Worm (Caenorhabditis elegans): ENCODE results near the gene F01G10.6.

F01G10.6 gene

ce11 chrIV:10216704-10217296, 10.6 kb downstream of the F01G10.6 start:
- no peak for TF ChIP-seq him-1 (tag; optimal IDR thresholded peaks at IDR 0.05)
- no peak for TF ChIP-seq W03F9.2 (tag; optimal IDR thresholded peaks at IDR 0.05)
- TF ChIP-seq dao-5 (tag; optimal IDR thresholded peaks at IDR 0.05) = no peak

ce11 chrIV:10216078-10216477, 11.4 kb downstream of the F01G10.6 start, which contains the start of gene col-124:
TSS of gene col-124 (plus strand) at chrIV:10216451.
- no peak for TF ChIP-seq dao-5 (tag; optimal IDR thresholded peaks at IDR 0.05)
- no peak for TF ChIP-seq him-1 (tag; optimal IDR thresholded peaks at IDR 0.05)

ce11 chrIV:10215393-10215792, 12.0 kb downstream of the F01G10.6 start:
- TF ChIP-seq dao-5 (tag; optimal IDR thresholded peaks at IDR 0.05) (no peak), W03F9.2 (tag; optimal IDR thresholded peaks at IDR 0.05) (no peak), him-1 (tag; optimal IDR thresholded peaks at IDR 0.05) (no peak)

- TF ChIP-seq him-1 (tag; optimal IDR thresholded peaks at IDR 0.05) (no peak), dao-5 (tag; optimal IDR thresholded peaks at IDR 0.05) (no peak), W03F9.2 (tag; optimal IDR thresholded peaks at IDR 0.05) (no peak)
Observed at ce11 chrIV:10214811-10215210, 12.6 kb downstream of the F01G10.6 start, which contains the start of gene abt-1. TSS of gene abt-1 (minus strand) at chrIV:10214911.

- TF ChIP-seq dao-5 (tag; optimal IDR thresholded peaks at IDR 0.05) (no peak), him-1 (tag; optimal IDR thresholded peaks at IDR 0.05) (no peak), W03F9.2 (tag; optimal IDR thresholded peaks at IDR 0.05) (no peak)
Observed at ce11 chrIV:10206182-10206581, 21.3 kb downstream of the F01G10.6 start, which contains the start of gene K04D7.6. TSS of gene K04D7.6 (minus strand) at chrIV:10206282.

- TF ChIP-seq W03F9.2 (tag; optimal IDR thresholded peaks at IDR 0.05) = peak; percentile 50
- no peak for TF ChIP-seq dao-5 (tag; optimal IDR thresholded peaks at IDR 0.05)
Observed at ce11 chrIV:10197317-10197867, 30.0 kb downstream of the F01G10.6 start, which contains the start of gene gon-4. TSS of gene gon-4 (plus strand) at chrIV:10197817.

- no peak for TF ChIP-seq dao-5 (tag; optimal IDR thresholded peaks at IDR 0.05)
- TF ChIP-seq him-1 (tag; optimal IDR thresholded peaks at IDR 0.05) = no peak
Observed at ce11 chrIV:10194345-10194744, 33.1 kb downstream of the F01G10.6 start, which contains the start of gene ptrg-1. TSS of gene ptrg-1 (minus strand) at chrIV:10194445.

- no peak for TF ChIP-seq him-1 (tag; optimal IDR thresholded peaks at IDR 0.05)
- no peak for TF ChIP-seq dao-5 (tag; optimal IDR thresholded peaks at IDR 0.05)
- TF ChIP-seq W03F9.2 (tag; optimal IDR thresholded peaks at IDR 0.05) = no peak
Observed at ce11 chrIV:10191498-10191897, 35.9 kb downstream of the F01G10.6 start.

ce11 chrIV:10190586-10190985, 36.8 kb downstream of the F01G10.6 start:
- TF ChIP-seq dao-5 (tag; optimal IDR thresholded peaks at IDR 0.05) (no peak), W03F9.2 (tag; optimal IDR thresholded peaks at IDR 0.05) (no peak), him-1 (tag; optimal IDR thresholded peaks at IDR 0.05) (no peak)

- no peak for TF ChIP-seq him-1 (tag; optimal IDR thresholded peaks at IDR 0.05)
- no peak for TF ChIP-seq dao-5 (tag; optimal IDR thresholded peaks at IDR 0.05)
- no peak for TF ChIP-seq W03F9.2 (tag; optimal IDR thresholded peaks at IDR 0.05)
Observed at ce11 chrIV:10188505-10188904, 38.9 kb downstream of the F01G10.6 start.

ce11 chrIV:10180133-10180749, 47.2 kb downstream of the F01G10.6 start, which contains the start of gene gta-1:
TSS of gene gta-1 (plus strand) at chrIV:10180660.
- TF ChIP-seq W03F9.2 (tag; optimal IDR thresholded peaks at IDR 0.05) (no peak), dao-5 (tag; optimal IDR thresholded peaks at IDR 0.05) (no peak), him-1 (tag; optimal IDR thresholded peaks at IDR 0.05) (no peak)

- TF ChIP-seq dao-5 (tag; optimal IDR thresholded peaks at IDR 0.05) (no peak), him-1 (tag; optimal IDR thresholded peaks at IDR 0.05) (no peak), W03F9.2 (tag; optimal IDR thresholded peaks at IDR 0.05) (no peak)
Observed at ce11 chrIV:10177779-10178178, 49.7 kb downstream of the F01G10.6 start, which contains the start of gene mspn-1. TSS of gene mspn-1 (plus strand) at chrIV:10177968.

Data from whole organism, L4/young adult.